Worm (Caenorhabditis elegans) whole organism, early embryonic: ENCODE data around the gene C06A1.3.

Experiments
- F13C5.2 ChIP-seq: sonication (generic microtip); optimal IDR thresholded peaks from 2 replicates; lab custom pipeline; 2017; ENCODE audit warnings: mild to moderate bottlenecking, missing genetic modification characterization, inconsistent platforms, missing compliant biosample characterization
- aly-1 ChIP-seq: sonication (generic microtip); optimal IDR thresholded peaks from 2 replicates; lab custom pipeline; 2016; ENCODE audit warnings: missing genetic modification characterization, missing compliant biosample characterization
- ama-1 ChIP-seq: fragments of 150-350 bp; optimal IDR thresholded peaks from 2 replicates; lab custom pipeline; 2014
- ets-7 ChIP-seq: sonication (generic microtip); optimal IDR thresholded peaks from 2 replicates; lab custom pipeline; 2016; ENCODE audit warnings: missing genotype, missing genetic modification characterization, missing compliant biosample characterization
- flt-1 ChIP-seq: fragments of 200-800 bp; sonication (Bioruptor generic); IDR thresholded peaks from 2 replicates; pipeline ENCODE4 v1.3.6; 2022; ENCODE audit warnings: missing genetic modification characterization, missing compliant biosample characterization
- hmbx-1 ChIP-seq: sonication (generic microtip); optimal IDR thresholded peaks from 2 replicates; lab custom pipeline; 2016; ENCODE audit warnings: mild to moderate bottlenecking, missing genetic modification characterization, missing compliant biosample characterization
- hmg-4 ChIP-seq: fragments of 200-800 bp; sonication (Bioruptor generic); optimal IDR thresholded peaks from 2 replicates; lab custom pipeline; 2018; ENCODE audit warnings: mild to moderate bottlenecking, missing genetic modification characterization, missing compliant biosample characterization
- hnd-1 ChIP-seq: sonication (generic microtip); optimal IDR thresholded peaks from 2 replicates; lab custom pipeline; 2016; ENCODE audit warnings: missing genetic modification characterization, missing compliant biosample characterization
- tbx-11 ChIP-seq: fragments of 200-800 bp; sonication (Bioruptor generic); IDR thresholded peaks from 2 replicates; pipeline ENCODE4 v1.3.6; 2022; ENCODE audit warnings: missing genetic modification characterization, missing compliant biosample characterization
- tbx-37 ChIP-seq: fragments of 200-800 bp; sonication (Bioruptor generic); conservative IDR thresholded peaks from 2 replicates; pipeline ENCODE4 v1.3.6; 2022; ENCODE audit warnings: missing genetic modification reagents, missing genetic modification characterization, missing compliant biosample characterization
- tra-4 ChIP-seq: sonication (generic microtip); optimal IDR thresholded peaks from 2 replicates; lab custom pipeline; 2017; ENCODE audit warnings: missing genetic modification characterization, missing compliant biosample characterization

- no peak for TF ChIP-seq hmbx-1
- no peak for TF ChIP-seq ama-1 (lab: Kevin White, UChicago)
- TF ChIP-seq aly-1: no peak
- TF ChIP-seq tbx-11: no peak
- TF ChIP-seq flt-1 (GFP tag; lab: Robert Waterston, UW): no peak
- TF ChIP-seq F13C5.2 (tag; lab: Kevin White, UChicago): no peak
- no peak for TF ChIP-seq tra-4 (tag; lab: Kevin White, UChicago)
- no peak for TF ChIP-seq hmg-4 (GFP tag; lab: Kevin White, UChicago)
- no peak for TF ChIP-seq tbx-37 (GFP tag; lab: Robert Waterston, UW)
- no peak for TF ChIP-seq hnd-1 (tag; lab: Kevin White, UChicago)
- TF ChIP-seq ets-7: no peak
Measured at ce11 chrII:10558962-10559415, 13.1 kb upstream of the C06A1.3 start.
